Worm (Caenorhabditis elegans) whole organism, L4 larva: ENCODE data around the gene slc-5A12.

Experiments
- daf-19 ChIP-seq: fragments of 200-800 bp; sonication (Bioruptor generic); conservative IDR thresholded peaks from 2 replicates; pipeline ENCODE4 v1.3.6; 2022; ENCODE audit warnings: missing genetic modification characterization, missing compliant biosample characterization
- nhr-28 ChIP-seq: fragments of 150-350 bp; optimal IDR thresholded peaks from 2 replicates; lab custom pipeline; 2014; ENCODE audit warnings: missing biosample characterization, missing genetic modification characterization

DNA sequence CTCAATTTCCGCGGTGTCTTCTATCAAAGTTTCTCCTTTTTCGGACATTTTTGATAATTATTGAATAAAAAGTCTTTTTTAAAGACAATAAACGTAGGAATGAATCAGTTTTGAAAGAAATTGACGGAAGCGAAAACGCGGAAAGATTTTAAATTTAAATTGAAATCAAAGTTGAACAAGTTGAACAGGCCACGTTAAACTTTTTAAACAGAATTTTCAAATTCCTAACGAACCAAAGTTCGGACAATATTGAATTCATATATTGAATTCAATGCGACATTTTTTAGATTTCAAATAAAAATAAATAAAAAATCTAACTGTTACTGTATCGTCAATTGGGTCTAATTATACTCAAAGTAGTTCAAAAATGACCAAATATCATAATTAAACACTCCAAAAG lies 12.5 kb downstream of the slc-5A12 start, which contains the start of gene hdl-1:
- no peak for TF ChIP-seq nhr-28
- TF ChIP-seq daf-19 (GFP tag; lab: Robert Waterston, UW), result no peak
